Worm (Caenorhabditis elegans): ENCODE measurements around the gene tbx-33.

ce11 chrIII:11633444-11633843 lies 3.2 kb downstream of the tbx-33 start:
- TF ChIP-seq snpc-4 (GFP tag; optimal IDR thresholded peaks at IDR 0.05) (no peak), snpc-4 (tag; optimal IDR thresholded peaks at IDR 0.05) (no peak), Y53G8AR.9 (GFP tag; conservative IDR thresholded peaks at IDR 0.05) (no peak), K11D2.4 (GFP tag; IDR thresholded peaks at IDR 0.05) (no peak), dpff-1 (tag; optimal IDR thresholded peaks at IDR 0.05) (no peak)
